Worm (Caenorhabditis elegans): Measurements from ENCODE around the gene cyk-1.

DNA sequence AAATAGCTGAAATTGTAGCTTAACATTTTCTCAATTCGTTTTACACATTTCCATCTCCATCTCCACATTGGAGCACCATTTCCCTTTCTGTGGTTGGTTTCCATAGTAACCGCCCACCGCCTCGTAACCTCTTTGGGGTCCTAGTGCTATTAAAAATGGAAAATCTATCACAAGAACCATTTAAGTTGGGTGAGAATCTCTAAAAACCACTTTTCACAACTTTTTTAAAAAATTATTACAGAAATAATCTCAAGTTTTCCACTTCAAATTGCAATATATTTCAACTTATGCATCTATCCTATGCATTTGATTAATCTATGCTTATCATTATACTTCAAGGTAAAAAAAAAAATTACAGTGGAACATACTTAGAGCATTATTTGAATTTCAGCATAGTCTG, 41.0 kb upstream of the cyk-1 start, which contains the start of gene tmem-17:
- TF ChIP-seq elt-3 (tag; optimal IDR thresholded peaks at IDR 0.05) = no peak
- TF ChIP-seq nhr-85 (tag) = no peak
- no peak for TF ChIP-seq snu-23 (GFP tag; optimal IDR thresholded peaks at IDR 0.05)
- no peak for TF ChIP-seq ces-1 (GFP tag; optimal IDR thresholded peaks at IDR 0.05)
- TF ChIP-seq lir-3 (tag; optimal IDR thresholded peaks at IDR 0.05; ENCODE audit: poor library complexity) = no peak
- TF ChIP-seq blmp-1 (tag; optimal IDR thresholded peaks at IDR 0.05) = no peak
- no peak for TF ChIP-seq unc-130 (tag; optimal IDR thresholded peaks at IDR 0.05)
- no peak for TF ChIP-seq ceh-82 (tag; optimal IDR thresholded peaks at IDR 0.05)
- no peak for TF ChIP-seq ama-1 (optimal IDR thresholded peaks at IDR 0.05)
- no peak for TF ChIP-seq nhr-11 (tag; optimal IDR thresholded peaks at IDR 0.05)
